Fruit fly (Drosophila melanogaster) whole organism, embryonic: ENCODE measurements around the gene CG32847.

Experiments used
- Antp ChIP-seq: fragments of 200-800 bp; sonication (Bioruptor generic); optimal IDR thresholded peaks from 3 replicates; lab custom pipeline; 2016; ENCODE audit warnings: missing biosample characterization, missing genetic modification characterization
- BEAF-32 ChIP-seq: fragments of 200-800 bp; sonication (Bioruptor generic); optimal IDR thresholded peaks from 3 replicates; lab custom pipeline; 2017; ENCODE audit warnings: missing biosample characterization, missing genetic modification characterization, mild to moderate bottlenecking, moderate library complexity, missing genetic modification reagents
- Bteb2 ChIP-seq: fragments of 200-800 bp; sonication (Bioruptor generic); optimal IDR thresholded peaks from 2 replicates; lab custom pipeline; 2016; ENCODE audit warnings: missing biosample characterization, missing genetic modification characterization
- CG1024 ChIP-seq: fragments of 200-800 bp; sonication (Bioruptor generic); IDR thresholded peaks from 2 replicates; pipeline ENCODE4 v1.3.6; 2022; ENCODE audit warnings: missing biosample characterization, missing genetic modification characterization
- CG10274 ChIP-seq: fragments of 200-800 bp; sonication (Bioruptor generic); optimal IDR thresholded peaks from 3 replicates; lab custom pipeline; 2017; ENCODE audit warnings: missing biosample characterization, mild to moderate bottlenecking, missing genetic modification characterization
- CG10321 ChIP-seq: fragments of 200-800 bp; sonication (Bioruptor generic); IDR thresholded peaks from 2 replicates; pipeline ENCODE4 v1.3.6; 2022; ENCODE audit warnings: missing biosample characterization, missing genetic modification characterization
- CG11247 ChIP-seq: fragments of 200-800 bp; sonication (Bioruptor generic); IDR thresholded peaks from 2 replicates; pipeline ENCODE4 v1.3.6; 2022; ENCODE audit warnings: missing biosample characterization, missing genetic modification characterization
- CG12299 ChIP-seq: fragments of 200-800 bp; sonication (Bioruptor generic); optimal IDR thresholded peaks from 2 replicates; lab custom pipeline; 2018; ENCODE audit warnings: missing biosample characterization, mild to moderate bottlenecking, missing genetic modification characterization
- CG13287 ChIP-seq: fragments of 200-800 bp; sonication (Bioruptor generic); IDR thresholded peaks from 2 replicates; pipeline ENCODE4 v1.3.6; 2022; ENCODE audit warnings: missing biosample characterization, missing genetic modification characterization; ENCODE audit not compliant: partially characterized antibody
- CG14710 ChIP-seq: fragments of 200-800 bp; sonication (Bioruptor generic); optimal IDR thresholded peaks from 3 replicates; lab custom pipeline; 2019; ENCODE audit warnings: missing biosample characterization, mild to moderate bottlenecking, missing genetic modification characterization, moderate library complexity
- CG18011 ChIP-seq: fragments of 200-800 bp; sonication (Bioruptor generic); optimal IDR thresholded peaks from 2 replicates; lab custom pipeline; 2017; ENCODE audit warnings: missing biosample characterization, missing genetic modification characterization, mild to moderate bottlenecking, moderate library complexity, missing genotype
- CG32772 ChIP-seq: fragments of 200-800 bp; sonication (Bioruptor generic); IDR thresholded peaks from 2 replicates; pipeline ENCODE4 v1.3.6; 2022; ENCODE audit warnings: missing biosample characterization, missing genetic modification characterization
- CG34376 ChIP-seq: fragments of 200-800 bp; sonication (Bioruptor generic); optimal IDR thresholded peaks from 2 replicates; lab custom pipeline; 2018; ENCODE audit warnings: missing biosample characterization, mild to moderate bottlenecking, missing genetic modification characterization
- CG4854 ChIP-seq: fragments of 200-800 bp; sonication (Bioruptor generic); optimal IDR thresholded peaks from 2 replicates; lab custom pipeline; 2016; ENCODE audit warnings: missing biosample characterization, missing genetic modification characterization, inconsistent platforms
- CG5180 ChIP-seq: fragments of 200-800 bp; sonication (Bioruptor generic); optimal IDR thresholded peaks from 3 replicates; lab custom pipeline; 2017; ENCODE audit warnings: missing biosample characterization, missing genetic modification characterization, mild to moderate bottlenecking, moderate library complexity, missing genetic modification reagents
- CG6765 ChIP-seq: fragments of 200-800 bp; sonication (Bioruptor generic); optimal IDR thresholded peaks from 3 replicates; lab custom pipeline; 2017; ENCODE audit warnings: missing biosample characterization, mild to moderate bottlenecking, missing genetic modification characterization
- CG7357 ChIP-seq: fragments of 200-800 bp; sonication (Bioruptor generic); IDR thresholded peaks from 3 replicates; pipeline ENCODE4 v1.3.6; 2022; ENCODE audit warnings: missing biosample characterization, missing genetic modification characterization
- CG8478 ChIP-seq: fragments of >200 bp; optimal IDR thresholded peaks from 2 replicates; lab custom pipeline; 2018
- CG9727 ChIP-seq: fragments of 200-800 bp; sonication (Bioruptor generic); optimal IDR thresholded peaks from 3 replicates; lab custom pipeline; 2017; ENCODE audit warnings: missing biosample characterization, mild to moderate bottlenecking, missing genetic modification characterization
- CG9797 ChIP-seq: fragments of 200-800 bp; sonication (Bioruptor generic); optimal IDR thresholded peaks from 3 replicates; lab custom pipeline; 2018; ENCODE audit warnings: missing biosample characterization, mild to moderate bottlenecking, missing genetic modification characterization
- CG9876 ChIP-seq: fragments of 200-800 bp; sonication (Bioruptor generic); optimal IDR thresholded peaks from 2 replicates; lab custom pipeline; 2016; ENCODE audit warnings: missing biosample characterization, missing genetic modification characterization
- D19A ChIP-seq: fragments of 200-800 bp; optimal IDR thresholded peaks from 3 replicates; lab custom pipeline; 2019; ENCODE audit warnings: missing biosample characterization, mild to moderate bottlenecking, missing genetic modification characterization, moderate library complexity
- Dll ChIP-seq: fragments of 200-800 bp; sonication (Bioruptor generic); IDR thresholded peaks from 4 replicates; pipeline ENCODE4 v1.3.6; 2022; ENCODE audit warnings: missing biosample characterization, missing genetic modification characterization; ENCODE audit not compliant: partially characterized antibody
- Eip74EF ChIP-seq, 2 experiments: fragments of 200-800 bp in 1 of 2; fragments of >200 bp in 1 of 2; sonication (Bioruptor generic) in 1 of 2; optimal IDR thresholded peaks; 2 replicates each; lab custom pipeline; 2017 to 2019; ENCODE audit warnings: missing biosample characterization in 2 of 2, missing genetic modification characterization in 2 of 2, mild to moderate bottlenecking in 1 of 2, moderate library complexity in 1 of 2
- NC2α ChIP-seq: fragments of 200-800 bp; sonication (Bioruptor generic); optimal IDR thresholded peaks from 2 replicates; lab custom pipeline; 2016; ENCODE audit warnings: missing biosample characterization, missing genetic modification characterization
- Nf-YB ChIP-seq: fragments of 200-800 bp; sonication (Bioruptor generic); optimal IDR thresholded peaks from 3 replicates; lab custom pipeline; 2019; ENCODE audit warnings: missing biosample characterization, mild to moderate bottlenecking, missing genetic modification characterization, moderate library complexity
- Pdp1 ChIP-seq, 2 experiments: fragments of 200-800 bp; sonication (Bioruptor generic); optimal IDR thresholded peaks; 3 replicates each; lab custom pipeline; 2016; ENCODE audit warnings: missing biosample characterization in 2 of 2, missing genetic modification characterization in 2 of 2, mild to moderate bottlenecking in 1 of 2, moderate library complexity in 1 of 2
- Sin3A ChIP-seq: fragments of >200 bp; optimal IDR thresholded peaks from 2 replicates; lab custom pipeline; 2018
- Xbp1 ChIP-seq: fragments of 200-800 bp; sonication (Bioruptor generic); optimal IDR thresholded peaks from 3 replicates; lab custom pipeline; 2016; ENCODE audit warnings: missing biosample characterization, mild to moderate bottlenecking, missing genetic modification characterization
- chm ChIP-seq: fragments of 200-800 bp; sonication (Bioruptor generic); IDR thresholded peaks from 2 replicates; pipeline ENCODE4 v1.3.6; 2022; ENCODE audit warnings: missing biosample characterization, missing genetic modification characterization
- danr ChIP-seq: fragments of 200-800 bp; sonication (Bioruptor generic); IDR thresholded peaks from 2 replicates; pipeline ENCODE4 v1.3.6; 2022; ENCODE audit warnings: missing biosample characterization, missing genetic modification characterization
- dm ChIP-seq: fragments of 200-800 bp; sonication (Bioruptor generic); optimal IDR thresholded peaks from 3 replicates; lab custom pipeline; 2016; ENCODE audit warnings: missing biosample characterization, missing genetic modification characterization
- emc ChIP-seq: fragments of 200-800 bp; sonication (Bioruptor generic); optimal IDR thresholded peaks from 2 replicates; lab custom pipeline; 2016; ENCODE audit warnings: missing biosample characterization, missing genetic modification characterization
- en ChIP-seq: fragments of 200-800 bp; sonication (Bioruptor generic); optimal IDR thresholded peaks from 2 replicates; lab custom pipeline; 2016; ENCODE audit warnings: missing biosample characterization, missing genetic modification characterization
- esg ChIP-seq: fragments of 200-800 bp; sonication (Bioruptor generic); conservative IDR thresholded peaks from 2 replicates; pipeline ENCODE4 v1.3.6; 2022; ENCODE audit warnings: missing biosample characterization, missing genetic modification characterization
- fu2 ChIP-seq: fragments of 200-800 bp; sonication (Bioruptor generic); optimal IDR thresholded peaks from 2 replicates; lab custom pipeline; 2016; ENCODE audit warnings: missing biosample characterization, missing genetic modification characterization
- ind ChIP-seq: fragments of 200-800 bp; sonication (Bioruptor generic); optimal IDR thresholded peaks from 3 replicates; lab custom pipeline; 2016; ENCODE audit warnings: missing biosample characterization, missing genetic modification characterization
- ken ChIP-seq: fragments of 200-800 bp; sonication (Bioruptor generic); IDR thresholded peaks from 3 replicates; pipeline ENCODE4 v1.3.6; 2022; ENCODE audit warnings: missing biosample characterization, missing genetic modification characterization
- mam ChIP-seq: fragments of 200-800 bp; sonication (Bioruptor generic); optimal IDR thresholded peaks from 3 replicates; lab custom pipeline; 2016; ENCODE audit warnings: missing biosample characterization, missing genetic modification characterization
- mld ChIP-seq: fragments of 200-800 bp; sonication (Bioruptor generic); IDR thresholded peaks from 3 replicates; pipeline ENCODE4 v1.3.6; 2022; ENCODE audit warnings: missing biosample characterization, missing genetic modification characterization; ENCODE audit not compliant: partially characterized antibody
- p53 ChIP-seq: fragments of 200-800 bp; sonication (Bioruptor generic); optimal IDR thresholded peaks from 2 replicates; lab custom pipeline; 2016; ENCODE audit warnings: missing biosample characterization, missing genetic modification characterization
- pros ChIP-seq: fragments of 200-800 bp; sonication (Bioruptor generic); optimal IDR thresholded peaks from 3 replicates; lab custom pipeline; 2019; ENCODE audit warnings: missing biosample characterization, mild to moderate bottlenecking, missing genetic modification characterization, moderate library complexity
- ranshi ChIP-seq: fragments of 200-800 bp; sonication (Bioruptor generic); IDR thresholded peaks from 2 replicates; pipeline ENCODE4 v1.3.6; 2022; ENCODE audit warnings: missing biosample characterization, missing genetic modification characterization
- sna ChIP-seq: fragments of 200-800 bp; sonication (Bioruptor generic); IDR thresholded peaks from 2 replicates; pipeline ENCODE4 v1.3.6; 2022; ENCODE audit warnings: missing biosample characterization, missing genetic modification characterization; ENCODE audit not compliant: partially characterized antibody
- so ChIP-seq: fragments of 200-800 bp; sonication (Bioruptor generic); IDR thresholded peaks from 3 replicates; pipeline ENCODE4 v1.3.6; 2022; ENCODE audit warnings: missing biosample characterization, missing genetic modification characterization
- tio ChIP-seq: fragments of 200-800 bp; sonication (Bioruptor generic); optimal IDR thresholded peaks from 2 replicates; lab custom pipeline; 2017; ENCODE audit warnings: missing biosample characterization, missing genetic modification characterization, inconsistent platforms
- unpg ChIP-seq: fragments of 200-800 bp; sonication (Bioruptor generic); optimal IDR thresholded peaks from 3 replicates; lab custom pipeline; 2018; ENCODE audit warnings: missing biosample characterization, mild to moderate bottlenecking, missing genetic modification characterization, moderate library complexity
- usp ChIP-seq: fragments of >200 bp; optimal IDR thresholded peaks from 2 replicates; lab custom pipeline; 2017; ENCODE audit warnings: missing biosample characterization, missing genetic modification characterization
- vnd ChIP-seq: fragments of 200-800 bp; sonication (Bioruptor generic); IDR thresholded peaks from 3 replicates; pipeline ENCODE4 v1.3.6; 2022; ENCODE audit warnings: missing biosample characterization, missing genetic modification characterization; ENCODE audit not compliant: partially characterized antibody
- wdn ChIP-seq: fragments of 200-800 bp; sonication (Bioruptor generic); IDR thresholded peaks from 2 replicates; pipeline ENCODE4 v1.3.6; 2022; ENCODE audit warnings: missing biosample characterization, missing genetic modification characterization
- zfh1 ChIP-seq: fragments of 200-800 bp; sonication (Bioruptor generic); IDR thresholded peaks from 3 replicates; pipeline ENCODE4 v1.3.6; 2022; ENCODE audit warnings: missing biosample characterization, missing genetic modification characterization

Gene CG32847

dm6 chr3L:15094589-15095288, 26.6 kb upstream of the CG32847 start, which contains the start of the genes sstn, Plp and GlyRS (continued):
- TF ChIP-seq ind (GFP tag; lab: Kevin White, UChicago) (peak; percentile 48), fu2 (GFP tag; lab: Kevin White, UChicago) (no peak), Sin3A (lab: Kevin White, UChicago) (no peak), en (no peak), vnd (GFP tag; lab: Robert Waterston, UW) (no peak), chm (GFP tag; lab: Robert Waterston, UW) (no peak), CG18011 (GFP tag; lab: Kevin White, UChicago) (no peak), CG7357 (GFP tag; lab: Robert Waterston, UW) (no peak), CG10321 (GFP tag; lab: Robert Waterston, UW) (no peak), CG10274 (GFP tag; lab: Kevin White, UChicago) (no peak), CG34376 (no peak), BEAF-32 (GFP tag; lab: Kevin White, UChicago) (peak; percentile 70), CG14710 (tag; lab: Kevin White, UChicago) (peak; percentile 68), CG6765 (GFP tag; lab: Kevin White, UChicago) (no peak), ken (GFP tag; lab: Robert Waterston, UW) (no peak), Nf-YB (GFP tag; lab: Kevin White, UChicago) (no peak), so (GFP tag; lab: Robert Waterston, UW) (no peak), Antp (GFP tag; lab: Kevin White, UChicago) (no peak), CG4854 (GFP tag; lab: Kevin White, UChicago) (no peak), Eip74EF (GFP tag; optimal IDR thresholded peaks at IDR 0.05; lab: Kevin White, UChicago) (no peak), CG5180 (GFP tag; lab: Kevin White, UChicago) (peak; percentile 27), Xbp1 (GFP tag; lab: Kevin White, UChicago) (peak; percentile 40), CG9797 (peak; percentile 5), Bteb2 (GFP tag; lab: Kevin White, UChicago) (no peak), esg (no peak), CG9876 (GFP tag; lab: Kevin White, UChicago) (no peak), Dll (GFP tag; lab: Robert Waterston, UW) (no peak; the same call in 3 of the 4 replicates), CG9727 (GFP tag; lab: Kevin White, UChicago) (peak; percentile 17), CG32772 (GFP tag; lab: Robert Waterston, UW) (no peak), D19A (tag; lab: Kevin White, UChicago) (peak; percentile 33), NC2α (no peak), danr (GFP tag; lab: Robert Waterston, UW) (no peak), unpg (GFP tag; lab: Kevin White, UChicago) (peak; percentile 8), pros (peak; percentile 96), dm (GFP tag; lab: Kevin White, UChicago) (no peak), CG1024 (GFP tag; lab: Robert Waterston, UW) (no peak), mam (GFP tag; lab: Kevin White, UChicago) (no peak), CG13287 (peak; percentile 50), sna (GFP tag; lab: Robert Waterston, UW) (peak; percentile 39), emc (GFP tag; lab: Kevin White, UChicago) (no peak), CG11247 (GFP tag; lab: Robert Waterston, UW) (no peak), ranshi (GFP tag; lab: Robert Waterston, UW) (no peak), Pdp1 (GFP tag; optimal IDR thresholded peaks at IDR 0.05; lab: Kevin White, UChicago) (peak in 1 of 2 experiments; percentile 39), CG8478 (no peak), CG12299 (tag; lab: Kevin White, UChicago) (no peak), usp (GFP tag; lab: Kevin White, UChicago) (no peak), p53 (GFP tag; lab: Kevin White, UChicago) (no peak), tio (GFP tag; lab: Kevin White, UChicago) (peak; percentile 2), zfh1 (GFP tag; lab: Robert Waterston, UW) (no peak), wdn (GFP tag; lab: Robert Waterston, UW) (no peak), mld (GFP tag; lab: Robert Waterston, UW) (no peak)
